Fruit fly (Drosophila melanogaster): ENCODE data around the gene Hexim.

- TF ChIP-seq Crg-1 (GFP tag; optimal IDR thresholded peaks at IDR 0.05) = no peak
- TF ChIP-seq CG14711 (tag; optimal IDR thresholded peaks at IDR 0.05) = no peak
- TF ChIP-seq kay (GFP tag; ENCODE audit: borderline replicate concordance) = no peak
These were observed 11.6 kb downstream of the Hexim start for dm6 chr3R:14670840-14671239.
